Worm (Caenorhabditis elegans) whole organism, midembryonic: ENCODE measurements around the gene ifd-2.

ENCODE experiments used
- klf-2 ChIP-seq: fragments of 200-800 bp; sonication (Bioruptor generic); conservative IDR thresholded peaks from 2 replicates; pipeline ENCODE4 v1.3.6; 2022; ENCODE audit warnings: missing genetic modification reagents, missing genetic modification characterization, missing compliant biosample characterization
- med-1 ChIP-seq: sonication (generic microtip); optimal IDR thresholded peaks from 2 replicates; lab custom pipeline; 2017; ENCODE audit warnings: missing genetic modification characterization, mild to moderate bottlenecking, missing compliant biosample characterization, antibody characterized with exemption, missing genetic modification reagents; ENCODE audit not compliant: insufficient read depth
- tab-1 ChIP-seq: fragments of 200-800 bp; sonication (Bioruptor generic); IDR thresholded peaks from 2 replicates; pipeline ENCODE4 v1.3.6; 2022; ENCODE audit warnings: missing genetic modification characterization, missing compliant biosample characterization

ce11 chrX:770537-770936 lies 45.2 kb downstream of the ifd-2 start, which contains the start of gene T04G9.7:
- TF ChIP-seq klf-2 (no peak), med-1 (GFP tag; lab: Kevin White, UChicago) (no peak), tab-1 (GFP tag; lab: Robert Waterston, UW) (no peak)
